Worm (Caenorhabditis elegans) whole organism, midembryonic: ENCODE data around the gene lsm-4.

Experiments used
- T22C8.4 ChIP-seq: fragments of 200-800 bp; sonication (Bioruptor generic); IDR thresholded peaks from 2 replicates; pipeline ENCODE4 v1.3.6; 2022; ENCODE audit warnings: missing genetic modification characterization, missing compliant biosample characterization
- ref-1 ChIP-seq: fragments of 200-800 bp; sonication (Bioruptor generic); conservative IDR thresholded peaks from 2 replicates; pipeline ENCODE4 v1.3.6; 2022; ENCODE audit warnings: missing genetic modification reagents, missing genetic modification characterization, missing compliant biosample characterization

- TF ChIP-seq ref-1 (no peak), T22C8.4 (no peak)
Measured at ce11 chrII:7287709-7288108, 34.7 kb upstream of the lsm-4 start.
